Worm (Caenorhabditis elegans) whole organism, early embryonic: ENCODE data around the gene E04F6.6.

Experiments used
- B0310.2 ChIP-seq: sonication (generic microtip); optimal IDR thresholded peaks from 2 replicates; lab custom pipeline; 2016; ENCODE audit warnings: mild to moderate bottlenecking, missing genetic modification characterization, missing compliant biosample characterization
- F13C5.2 ChIP-seq: sonication (generic microtip); optimal IDR thresholded peaks from 2 replicates; lab custom pipeline; 2017; ENCODE audit warnings: mild to moderate bottlenecking, missing genetic modification characterization, inconsistent platforms, missing compliant biosample characterization
- aly-1 ChIP-seq: sonication (generic microtip); optimal IDR thresholded peaks from 2 replicates; lab custom pipeline; 2016; ENCODE audit warnings: missing genetic modification characterization, missing compliant biosample characterization
- ama-1 ChIP-seq: fragments of 150-350 bp; optimal IDR thresholded peaks from 2 replicates; lab custom pipeline; 2014
- ceh-13 ChIP-seq: fragments of 200-800 bp; sonication (Bioruptor generic); optimal IDR thresholded peaks from 2 replicates; lab custom pipeline; 2018; ENCODE audit warnings: mild to moderate bottlenecking, missing genetic modification characterization, missing compliant biosample characterization
- ceh-36 ChIP-seq: sonication (generic microtip); optimal IDR thresholded peaks from 2 replicates; lab custom pipeline; 2016; ENCODE audit warnings: missing genetic modification characterization, inconsistent platforms, missing compliant biosample characterization
- ets-7 ChIP-seq: sonication (generic microtip); optimal IDR thresholded peaks from 2 replicates; lab custom pipeline; 2016; ENCODE audit warnings: missing genotype, missing genetic modification characterization, missing compliant biosample characterization
- flt-1 ChIP-seq: fragments of 200-800 bp; sonication (Bioruptor generic); IDR thresholded peaks from 2 replicates; pipeline ENCODE4 v1.3.6; 2022; ENCODE audit warnings: missing genetic modification characterization, missing compliant biosample characterization
- hmbx-1 ChIP-seq: sonication (generic microtip); optimal IDR thresholded peaks from 2 replicates; lab custom pipeline; 2016; ENCODE audit warnings: mild to moderate bottlenecking, missing genetic modification characterization, missing compliant biosample characterization
- hmg-4 ChIP-seq: fragments of 200-800 bp; sonication (Bioruptor generic); optimal IDR thresholded peaks from 2 replicates; lab custom pipeline; 2018; ENCODE audit warnings: mild to moderate bottlenecking, missing genetic modification characterization, missing compliant biosample characterization
- hnd-1 ChIP-seq: sonication (generic microtip); optimal IDR thresholded peaks from 2 replicates; lab custom pipeline; 2016; ENCODE audit warnings: missing genetic modification characterization, missing compliant biosample characterization
- pes-1 ChIP-seq: fragments of 200-800 bp; sonication (Bioruptor generic); IDR thresholded peaks from 2 replicates; pipeline ENCODE4 v1.3.6; 2022; ENCODE audit warnings: missing genetic modification reagents, missing genetic modification characterization, missing compliant biosample characterization
- scrt-1 ChIP-seq: fragments of 200-800 bp; sonication (Bioruptor generic); IDR thresholded peaks from 2 replicates; pipeline ENCODE4 v1.3.6; 2022; ENCODE audit warnings: missing genetic modification characterization, missing compliant biosample characterization
- sea-1 ChIP-seq: fragments of 200-800 bp; sonication (Bioruptor generic); conservative IDR thresholded peaks from 2 replicates; pipeline ENCODE4 v1.3.6; 2022; ENCODE audit warnings: missing genetic modification characterization, missing compliant biosample characterization
- tbx-11 ChIP-seq: fragments of 200-800 bp; sonication (Bioruptor generic); IDR thresholded peaks from 2 replicates; pipeline ENCODE4 v1.3.6; 2022; ENCODE audit warnings: missing genetic modification characterization, missing compliant biosample characterization
- tbx-37 ChIP-seq: fragments of 200-800 bp; sonication (Bioruptor generic); conservative IDR thresholded peaks from 2 replicates; pipeline ENCODE4 v1.3.6; 2022; ENCODE audit warnings: missing genetic modification reagents, missing genetic modification characterization, missing compliant biosample characterization
- tra-4 ChIP-seq: sonication (generic microtip); optimal IDR thresholded peaks from 2 replicates; lab custom pipeline; 2017; ENCODE audit warnings: missing genetic modification characterization, missing compliant biosample characterization

Gene E04F6.6

ce11 chrII:7199308-7199707 lies at the start of gene E04F6.6:
Gene E04F6.6, minus strand, starts transcription at chrII:7199565.
- no peak for TF ChIP-seq ama-1
- no peak for TF ChIP-seq ceh-13
- TF ChIP-seq F13C5.2, result no peak

ce11 chrII:7245576-7245975 lies 46.2 kb upstream of the E04F6.6 start, which contains the start of gene skpo-3:
Gene skpo-3, plus strand, starts transcription at chrII:7245876.
- TF ChIP-seq tbx-11, result no peak
- TF ChIP-seq hmbx-1 (tag; lab: Kevin White, UChicago), result no peak
- TF ChIP-seq sea-1, result no peak
- TF ChIP-seq flt-1 (GFP tag; lab: Robert Waterston, UW), result no peak
- no peak for TF ChIP-seq aly-1
- no peak for TF ChIP-seq ets-7
- no peak for TF ChIP-seq hnd-1
- no peak for TF ChIP-seq tbx-37 (GFP tag; lab: Robert Waterston, UW)

- no peak for TF ChIP-seq tbx-11
- TF ChIP-seq B0310.2, result no peak
- no peak for TF ChIP-seq F13C5.2
- no peak for TF ChIP-seq aly-1
- no peak for TF ChIP-seq ets-7
- no peak for TF ChIP-seq flt-1 (GFP tag; lab: Robert Waterston, UW)
- TF ChIP-seq sea-1, result no peak
- TF ChIP-seq ceh-13, result no peak
- no peak for TF ChIP-seq tbx-37 (GFP tag; lab: Robert Waterston, UW)
- no peak for TF ChIP-seq hmbx-1 (tag; lab: Kevin White, UChicago)
- TF ChIP-seq hmg-4 (GFP tag; lab: Kevin White, UChicago), result no peak
- no peak for TF ChIP-seq ama-1
- TF ChIP-seq hnd-1, result no peak
- TF ChIP-seq scrt-1 (GFP tag; lab: Robert Waterston, UW), result no peak
- no peak for TF ChIP-seq tra-4
- TF ChIP-seq ceh-36, result no peak
- TF ChIP-seq pes-1 (GFP tag; lab: Robert Waterston, UW), result no peak
Observed at ce11 chrII:7242754-7243153, 43.4 kb upstream of the E04F6.6 start.

ce11 chrII:7239705-7240104 lies 40.3 kb upstream of the E04F6.6 start:
- TF ChIP-seq ets-7 (no peak), pes-1 (GFP tag; lab: Robert Waterston, UW) (no peak), F13C5.2 (no peak), ceh-13 (no peak), B0310.2 (no peak), ceh-36 (no peak), flt-1 (GFP tag; lab: Robert Waterston, UW) (no peak), hmg-4 (GFP tag; lab: Kevin White, UChicago) (no peak), hnd-1 (no peak), ama-1 (no peak)

- TF ChIP-seq hmg-4 (GFP tag; lab: Kevin White, UChicago), result no peak
Observed at ce11 chrII:7238791-7239190, 39.4 kb upstream of the E04F6.6 start.

- TF ChIP-seq pes-1 (GFP tag; lab: Robert Waterston, UW) (no peak), sea-1 (no peak), F13C5.2 (no peak), ets-7 (no peak)
Observed at ce11 chrII:7238248-7238647, 38.9 kb upstream of the E04F6.6 start, which contains the start of gene aqp-1. Gene aqp-1, minus strand, starts transcription at chrII:7238349.

- TF ChIP-seq sea-1 (no peak), hnd-1 (no peak), ceh-36 (no peak), tra-4 (no peak), ceh-13 (no peak), flt-1 (GFP tag; lab: Robert Waterston, UW) (no peak), tbx-37 (GFP tag; lab: Robert Waterston, UW) (no peak), pes-1 (GFP tag; lab: Robert Waterston, UW) (no peak), B0310.2 (no peak), ets-7 (no peak), scrt-1 (GFP tag; lab: Robert Waterston, UW) (no peak), hmg-4 (GFP tag; lab: Kevin White, UChicago) (no peak)
Observed at ce11 chrII:7236937-7237336, 37.6 kb upstream of the E04F6.6 start.

- TF ChIP-seq ets-7 (no peak), tbx-11 (no peak), sea-1 (no peak), ceh-36 (no peak), pes-1 (GFP tag; lab: Robert Waterston, UW) (no peak), B0310.2 (no peak), ama-1 (no peak), hnd-1 (no peak), ceh-13 (no peak), hmbx-1 (tag; lab: Kevin White, UChicago) (no peak), F13C5.2 (no peak), scrt-1 (GFP tag; lab: Robert Waterston, UW) (no peak), tra-4 (no peak), flt-1 (GFP tag; lab: Robert Waterston, UW) (no peak), aly-1 (no peak)
Observed at ce11 chrII:7233274-7233673, 33.9 kb upstream of the E04F6.6 start.

ce11 chrII:7232517-7232916 lies 33.2 kb upstream of the E04F6.6 start, which contains the start of gene ctsa-3.1:
Gene ctsa-3.1, plus strand, starts transcription at chrII:7232853.
- TF ChIP-seq tbx-11 (no peak), hnd-1 (no peak), ets-7 (no peak), B0310.2 (no peak), hmbx-1 (tag; lab: Kevin White, UChicago) (no peak), aly-1 (no peak), tbx-37 (GFP tag; lab: Robert Waterston, UW) (no peak), ceh-13 (no peak), flt-1 (GFP tag; lab: Robert Waterston, UW) (no peak), F13C5.2 (no peak), tra-4 (no peak), pes-1 (GFP tag; lab: Robert Waterston, UW) (no peak), ama-1 (no peak)

ce11 chrII:7231951-7232350 lies 32.6 kb upstream of the E04F6.6 start:
- TF ChIP-seq tbx-37 (GFP tag; lab: Robert Waterston, UW) (no peak), ceh-36 (no peak), tbx-11 (no peak), ama-1 (no peak), ceh-13 (no peak), B0310.2 (no peak), sea-1 (no peak), tra-4 (no peak), F13C5.2 (no peak), hmg-4 (GFP tag; lab: Kevin White, UChicago) (no peak)
